Worm (Caenorhabditis elegans): Measurements from ENCODE around the gene R10E9.2.

DNA sequence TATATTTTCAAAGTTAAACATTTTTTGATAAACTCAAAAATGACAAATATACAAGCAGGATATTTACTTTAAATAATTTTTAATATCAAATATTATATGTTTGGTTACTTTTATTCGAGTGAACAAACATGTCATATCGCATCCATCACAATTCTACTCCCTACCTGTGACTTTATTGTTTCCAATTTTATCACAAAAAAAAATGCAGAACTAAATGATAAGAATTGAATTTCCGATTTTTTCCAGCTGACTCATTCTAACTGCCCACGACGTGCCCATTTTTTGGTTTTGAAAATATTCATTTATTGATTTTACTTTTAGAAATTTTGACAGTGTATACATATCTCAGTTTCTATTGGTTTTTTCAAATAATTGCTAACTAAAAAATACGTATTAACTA, 46.9 kb upstream of the R10E9.2 start:
- TF ChIP-seq ceh-13 (GFP tag; optimal IDR thresholded peaks at IDR 0.05), result no peak
- no peak for TF ChIP-seq ama-1 (optimal IDR thresholded peaks at IDR 0.05)
- TF ChIP-seq hmbx-1 (tag; optimal IDR thresholded peaks at IDR 0.05), result no peak
- no peak for TF ChIP-seq scrt-1 (GFP tag; IDR thresholded peaks at IDR 0.05)
- TF ChIP-seq ets-7 (tag; optimal IDR thresholded peaks at IDR 0.05), result no peak
- TF ChIP-seq tbx-11 (GFP tag; IDR thresholded peaks at IDR 0.05), result no peak
- no peak for TF ChIP-seq hmg-4 (GFP tag; optimal IDR thresholded peaks at IDR 0.05)

Data from whole organism, early embryonic.